Fruit fly (Drosophila melanogaster) whole organism, embryonic: ENCODE measurements around the gene Or88a.

Experiments used
- Atf6 ChIP-seq: fragments of 200-800 bp; sonication (Bioruptor generic); IDR thresholded peaks from 2 replicates; pipeline ENCODE4 v1.3.6; 2022; ENCODE audit warnings: missing biosample characterization, missing genetic modification characterization
- BtbVII ChIP-seq: fragments of 200-800 bp; sonication (Bioruptor generic); optimal IDR thresholded peaks from 3 replicates; lab custom pipeline; 2017; ENCODE audit warnings: missing biosample characterization, mild to moderate bottlenecking, missing genetic modification characterization
- CG10147 ChIP-seq: fragments of 200-800 bp; sonication (Bioruptor generic); optimal IDR thresholded peaks from 2 replicates; lab custom pipeline; 2019; ENCODE audit warnings: missing biosample characterization, mild to moderate bottlenecking, missing genetic modification characterization, moderate library complexity
- CG10267 ChIP-seq: fragments of 200-800 bp; sonication (Bioruptor generic); optimal IDR thresholded peaks from 2 replicates; lab custom pipeline; 2018; ENCODE audit warnings: missing biosample characterization, mild to moderate bottlenecking, missing genetic modification characterization, moderate library complexity
- CG10366 ChIP-seq: fragments of 200-800 bp; sonication (Bioruptor generic); IDR thresholded peaks from 2 replicates; pipeline ENCODE4 v1.3.6; 2022; ENCODE audit warnings: missing biosample characterization, missing genetic modification characterization
- CG11247 ChIP-seq: fragments of 200-800 bp; sonication (Bioruptor generic); IDR thresholded peaks from 2 replicates; pipeline ENCODE4 v1.3.6; 2022; ENCODE audit warnings: missing biosample characterization, missing genetic modification characterization
- CG11504 ChIP-seq: fragments of 200-800 bp; sonication (Bioruptor generic); optimal IDR thresholded peaks from 3 replicates; lab custom pipeline; 2019; ENCODE audit warnings: missing biosample characterization, mild to moderate bottlenecking, missing genetic modification characterization, moderate library complexity
- CG11696 ChIP-seq: fragments of 200-800 bp; sonication (Bioruptor generic); IDR thresholded peaks from 2 replicates; pipeline ENCODE4 v1.3.6; 2022; ENCODE audit warnings: missing biosample characterization, missing genetic modification characterization
- CG17328 ChIP-seq: fragments of 200-800 bp; sonication (Bioruptor generic); IDR thresholded peaks from 2 replicates; pipeline ENCODE4 v1.3.6; 2022; ENCODE audit warnings: missing biosample characterization, missing genetic modification characterization
- CG18011 ChIP-seq: fragments of 200-800 bp; sonication (Bioruptor generic); optimal IDR thresholded peaks from 2 replicates; lab custom pipeline; 2017; ENCODE audit warnings: missing biosample characterization, missing genetic modification characterization, mild to moderate bottlenecking, moderate library complexity, missing genotype
- CG3407 ChIP-seq: fragments of 200-800 bp; sonication (Bioruptor generic); optimal IDR thresholded peaks from 2 replicates; lab custom pipeline; 2018; ENCODE audit warnings: missing biosample characterization, mild to moderate bottlenecking, missing genetic modification characterization
- CG34422 ChIP-seq: fragments of 200-800 bp; sonication (Bioruptor generic); IDR thresholded peaks from 3 replicates; pipeline ENCODE4 v1.3.6; 2022; ENCODE audit warnings: missing biosample characterization, missing genetic modification characterization
- CG3838 ChIP-seq: fragments of 200-800 bp; sonication (Bioruptor generic); optimal IDR thresholded peaks from 3 replicates; lab custom pipeline; 2016; ENCODE audit warnings: missing biosample characterization, missing genetic modification characterization
- CG5953 ChIP-seq: fragments of 200-800 bp; sonication (Bioruptor generic); IDR thresholded peaks from 2 replicates; pipeline ENCODE4 v1.3.6; 2022; ENCODE audit warnings: missing biosample characterization, missing genetic modification characterization
- CG8765 ChIP-seq: fragments of 200-800 bp; sonication (Bioruptor generic); IDR thresholded peaks from 2 replicates; pipeline ENCODE4 v1.3.6; 2022; ENCODE audit warnings: missing biosample characterization, missing genetic modification characterization
- CG8944 ChIP-seq: fragments of 200-800 bp; sonication (Bioruptor generic); optimal IDR thresholded peaks from 3 replicates; lab custom pipeline; 2016; ENCODE audit warnings: missing biosample characterization, missing genetic modification characterization
- CG9609 ChIP-seq: fragments of 200-800 bp; sonication (Bioruptor generic); optimal IDR thresholded peaks from 3 replicates; lab custom pipeline; 2016; ENCODE audit warnings: missing biosample characterization, missing genetic modification characterization
- CG9797 ChIP-seq: fragments of 200-800 bp; sonication (Bioruptor generic); optimal IDR thresholded peaks from 3 replicates; lab custom pipeline; 2018; ENCODE audit warnings: missing biosample characterization, mild to moderate bottlenecking, missing genetic modification characterization
- CG9932 ChIP-seq: fragments of 200-800 bp; sonication (Bioruptor generic); IDR thresholded peaks from 2 replicates; pipeline ENCODE4 v1.3.6; 2022; ENCODE audit warnings: missing biosample characterization, missing genetic modification characterization
- Camta ChIP-seq: fragments of 200-800 bp; sonication (Bioruptor generic); optimal IDR thresholded peaks from 2 replicates; lab custom pipeline; 2016; ENCODE audit warnings: missing biosample characterization, missing genetic modification characterization
- ERR ChIP-seq: fragments of 200-800 bp; sonication (Bioruptor generic); optimal IDR thresholded peaks from 2 replicates; lab custom pipeline; 2016; ENCODE audit warnings: missing biosample characterization, missing genetic modification characterization
- H15 ChIP-seq: fragments of 200-800 bp; sonication (Bioruptor generic); IDR thresholded peaks from 3 replicates; pipeline ENCODE4 v1.3.6; 2022; ENCODE audit warnings: missing biosample characterization, missing genetic modification characterization
- HLH54F ChIP-seq: fragments of 200-800 bp; sonication (Bioruptor generic); optimal IDR thresholded peaks from 3 replicates; lab custom pipeline; 2016; ENCODE audit warnings: missing biosample characterization, missing genetic modification characterization
- HmgD ChIP-seq: fragments of 200-800 bp; sonication (Bioruptor generic); optimal IDR thresholded peaks from 3 replicates; lab custom pipeline; 2016; ENCODE audit warnings: missing biosample characterization, missing genetic modification characterization
- Hr3 ChIP-seq: fragments of 200-800 bp; sonication (Bioruptor generic); optimal IDR thresholded peaks from 3 replicates; lab custom pipeline; 2016; ENCODE audit warnings: missing biosample characterization, missing genetic modification characterization
- Hr51 ChIP-seq, 2 experiments: fragments of 200-800 bp; sonication (Bioruptor generic); optimal IDR thresholded peaks; 2 replicates in 1 of 2; 3 replicates in 1 of 2; lab custom pipeline; 2016 to 2018; ENCODE audit warnings: missing biosample characterization in 2 of 2, missing genetic modification characterization in 2 of 2, mild to moderate bottlenecking in 1 of 2, moderate library complexity in 1 of 2
- Jarid2 ChIP-seq: fragments of 200-800 bp; sonication (Bioruptor generic); optimal IDR thresholded peaks from 3 replicates; lab custom pipeline; 2017; ENCODE audit warnings: mild to moderate bottlenecking, missing biosample characterization, missing genetic modification reagents, missing genetic modification characterization
- Kr ChIP-seq: fragments of 200-800 bp; sonication (Bioruptor generic); optimal IDR thresholded peaks from 2 replicates; lab custom pipeline; 2017; ENCODE audit warnings: missing biosample characterization, mild to moderate bottlenecking, missing genetic modification characterization
- Lim3 ChIP-seq: fragments of 200-800 bp; sonication (Bioruptor generic); IDR thresholded peaks from 2 replicates; pipeline ENCODE4 v1.3.6; 2022; ENCODE audit warnings: missing biosample characterization, missing genetic modification characterization
- Optix ChIP-seq: fragments of 200-800 bp; sonication (Bioruptor generic); IDR thresholded peaks from 3 replicates; pipeline ENCODE4 v1.3.6; 2022; ENCODE audit warnings: missing biosample characterization, missing genetic modification characterization
- Sox100B ChIP-seq: fragments of 200-800 bp; sonication (Bioruptor generic); optimal IDR thresholded peaks from 3 replicates; lab custom pipeline; 2018; ENCODE audit warnings: missing biosample characterization, mild to moderate bottlenecking, missing genetic modification characterization
- Spps ChIP-seq: fragments of 200-800 bp; sonication (Bioruptor generic); optimal IDR thresholded peaks from 2 replicates; lab custom pipeline; 2018; ENCODE audit warnings: missing biosample characterization, mild to moderate bottlenecking, missing genetic modification characterization
- Trl ChIP-seq, 3 experiments: fragments of >200 bp in 2 of 3; fragments of 200-800 bp in 1 of 3; sonication (Bioruptor generic) in 1 of 3; optimal IDR thresholded peaks; 2 replicates in 1 of 3; 3 replicates in 2 of 3; lab custom pipeline; 2016 to 2017; ENCODE audit warnings: missing biosample characterization in 1 of 3, missing genetic modification characterization in 1 of 3
- Vsx1 ChIP-seq: fragments of 200-800 bp; sonication (Bioruptor generic); optimal IDR thresholded peaks from 2 replicates; lab custom pipeline; 2017; ENCODE audit warnings: missing biosample characterization, mild to moderate bottlenecking, missing genetic modification characterization, missing genetic modification reagents
- ato ChIP-seq: fragments of 200-800 bp; sonication (Bioruptor generic); IDR thresholded peaks from 2 replicates; pipeline ENCODE4 v1.3.6; 2022; ENCODE audit warnings: missing biosample characterization, missing genetic modification characterization; ENCODE audit not compliant: partially characterized antibody
- crc ChIP-seq: fragments of 200-800 bp; sonication (Bioruptor generic); optimal IDR thresholded peaks from 2 replicates; lab custom pipeline; 2016; ENCODE audit warnings: missing biosample characterization, missing genetic modification characterization
- dmrt99B ChIP-seq: fragments of 200-800 bp; sonication (Bioruptor generic); optimal IDR thresholded peaks from 2 replicates; lab custom pipeline; 2018; ENCODE audit warnings: missing biosample characterization, mild to moderate bottlenecking, missing genetic modification characterization, moderate library complexity
- gcm2 ChIP-seq: fragments of 200-800 bp; sonication (Bioruptor generic); optimal IDR thresholded peaks from 2 replicates; lab custom pipeline; 2016; ENCODE audit warnings: missing biosample characterization, missing genetic modification characterization
- grau ChIP-seq: fragments of 200-800 bp; optimal IDR thresholded peaks from 3 replicates; lab custom pipeline; 2019; ENCODE audit warnings: missing biosample characterization, mild to moderate bottlenecking, missing genetic modification characterization, moderate library complexity
- jigr1 ChIP-seq: fragments of 200-800 bp; sonication (Bioruptor generic); IDR thresholded peaks from 3 replicates; pipeline ENCODE4 v1.3.6; 2022; ENCODE audit warnings: missing biosample characterization, missing genetic modification characterization
- jing ChIP-seq: fragments of 200-800 bp; sonication (Bioruptor generic); optimal IDR thresholded peaks from 2 replicates; lab custom pipeline; 2018; ENCODE audit warnings: missing biosample characterization, mild to moderate bottlenecking, missing genetic modification characterization
- kah ChIP-seq: fragments of 200-800 bp; sonication (Bioruptor generic); optimal IDR thresholded peaks from 2 replicates; lab custom pipeline; 2018; ENCODE audit warnings: missing biosample characterization, mild to moderate bottlenecking, missing genetic modification characterization
- klu ChIP-seq: fragments of 200-800 bp; sonication (Bioruptor generic); IDR thresholded peaks from 2 replicates; pipeline ENCODE4 v1.3.6; 2022; ENCODE audit warnings: missing biosample characterization, missing genetic modification characterization
- nom ChIP-seq: fragments of 200-800 bp; sonication (Bioruptor generic); optimal IDR thresholded peaks from 2 replicates; lab custom pipeline; 2017; ENCODE audit warnings: missing biosample characterization, missing genetic modification characterization, mild to moderate bottlenecking, moderate library complexity, missing genetic modification reagents
- p53 ChIP-seq: fragments of 200-800 bp; sonication (Bioruptor generic); optimal IDR thresholded peaks from 2 replicates; lab custom pipeline; 2016; ENCODE audit warnings: missing biosample characterization, missing genetic modification characterization
- pan ChIP-seq, 4 experiments: fragments of >200 bp in 3 of 4; fragments of 200-800 bp in 1 of 4; sonication (Bioruptor generic) in 1 of 4; optimal IDR thresholded peaks in 3 of 4; IDR thresholded peaks in 1 of 4; 2 replicates each; pipeline versions ENCODE4 v1.3.6 to Lab custom; 2017 to 2022; ENCODE audit warnings: missing biosample characterization in 2 of 4, missing genetic modification characterization in 2 of 4, mixed read lengths in 1 of 4
- seq ChIP-seq: fragments of 200-800 bp; sonication (Bioruptor generic); IDR thresholded peaks from 2 replicates; pipeline ENCODE4 v1.3.6; 2022; ENCODE audit warnings: missing biosample characterization, missing genetic modification characterization
- vfl ChIP-seq: fragments of 200-800 bp; sonication (Bioruptor generic); optimal IDR thresholded peaks from 2 replicates; lab custom pipeline; 2016; ENCODE audit warnings: missing biosample characterization, missing genetic modification characterization

The Or88a gene

dm6 chr3R:14125479-14126121 is 16.4 kb downstream of the Or88a start, which contains the start of the genes 140up and Polr2B (continued):
- TF ChIP-seq pan (optimal IDR thresholded peaks at IDR 0.05; lab: Kevin White, UChicago) (no peak), pan (GFP tag; optimal IDR thresholded peaks at IDR 0.05 in 1 of 2, IDR thresholded peaks at IDR 0.05 in 1 of 2) (peak in 1 of 2 experiments; percentile 94), CG9797 (GFP tag; lab: Kevin White, UChicago) (peak; percentile 9), Trl (optimal IDR thresholded peaks at IDR 0.05; lab: Kevin White, UChicago) (no peak), Trl (GFP tag; optimal IDR thresholded peaks at IDR 0.05; lab: Kevin White, UChicago) (peak; percentile 75), Jarid2 (peak; percentile 70), klu (GFP tag; lab: Robert Waterston, UW) (peak; percentile 95), gcm2 (GFP tag; lab: Kevin White, UChicago) (no peak), Optix (GFP tag; lab: Robert Waterston, UW) (no peak; the same call in 1 of the 3 replicates), Spps (tag; lab: Kevin White, UChicago) (peak; percentile 84), H15 (peak; percentile 86; the same call in 2 of the 3 replicates), ERR (peak; percentile 22), CG17328 (GFP tag; lab: Robert Waterston, UW) (peak; percentile 87), Hr3 (peak; percentile 97), Sox100B (GFP tag; lab: Kevin White, UChicago) (peak; percentile 93), CG10267 (tag; lab: Kevin White, UChicago) (peak; percentile 100), CG9932 (GFP tag; lab: Robert Waterston, UW) (peak; percentile 97), CG34422 (peak; percentile 97), vfl (GFP tag; lab: Kevin White, UChicago) (peak; percentile 78), HLH54F (GFP tag; lab: Kevin White, UChicago) (peak; percentile 83), CG8944 (GFP tag; lab: Kevin White, UChicago) (peak; percentile 80), Atf6 (peak; percentile 91), jigr1 (GFP tag; lab: Robert Waterston, UW) (peak; percentile 80; the same call in 2 of the 3 replicates), nom (GFP tag; lab: Kevin White, UChicago) (peak; percentile 73), CG3407 (GFP tag; lab: Kevin White, UChicago) (peak; percentile 86), Kr (GFP tag; lab: Kevin White, UChicago) (no peak), Lim3 (GFP tag; lab: Robert Waterston, UW) (0 out of 2 replicates have a peak, but pooled peaks have one; percentile 35), CG11504 (tag; lab: Kevin White, UChicago) (peak; percentile 92), CG18011 (GFP tag; lab: Kevin White, UChicago) (peak; percentile 83), Hr51 (GFP tag; optimal IDR thresholded peaks at IDR 0.05; lab: Kevin White, UChicago) (peak; percentile 83 to 93), Vsx1 (no peak), CG5953 (peak; percentile 59), seq (GFP tag; lab: Robert Waterston, UW) (peak; percentile 81), dmrt99B (tag; lab: Kevin White, UChicago) (peak; percentile 90), CG11696 (peak; percentile 69), crc (GFP tag; lab: Kevin White, UChicago) (peak; percentile 53), HmgD (GFP tag; lab: Kevin White, UChicago) (peak; percentile 58), BtbVII (GFP tag; lab: Kevin White, UChicago) (peak; percentile 88), CG3838 (GFP tag; lab: Kevin White, UChicago) (peak; percentile 50), CG10147 (GFP tag; lab: Kevin White, UChicago) (peak; percentile 88), CG11247 (peak; percentile 91), jing (GFP tag; lab: Kevin White, UChicago) (peak; percentile 77), kah (GFP tag; lab: Kevin White, UChicago) (peak; percentile 76), grau (peak; percentile 94), ato (GFP tag; lab: Robert Waterston, UW) (no peak), CG10366 (peak; percentile 91), CG8765 (GFP tag; lab: Robert Waterston, UW) (peak; percentile 70), p53 (GFP tag; lab: Kevin White, UChicago) (peak; percentile 2), CG9609 (peak; percentile 79), Camta (GFP tag; lab: Kevin White, UChicago) (peak; percentile 70)
